Fruit fly (Drosophila melanogaster) whole organism, embryonic: Measurements from ENCODE around the gene CG15014.
A peak's percentile ranks its signal among the peaks of the same experiment; 100 is the strongest.

Experiments
- ATbp ChIP-seq: fragments of 200-800 bp; sonication (Bioruptor generic); optimal IDR thresholded peaks from 2 replicates; lab custom pipeline; 2017; ENCODE audit warnings: missing biosample characterization, mild to moderate bottlenecking, missing genetic modification characterization, missing genetic modification reagents
- Adf1 ChIP-seq: fragments of 200-800 bp; sonication (Bioruptor generic); IDR thresholded peaks from 2 replicates; pipeline ENCODE4 v1.3.6; 2022; ENCODE audit warnings: missing biosample characterization, missing genetic modification characterization
- Asciz ChIP-seq: fragments of 200-800 bp; sonication (Bioruptor generic); optimal IDR thresholded peaks from 2 replicates; lab custom pipeline; 2017; ENCODE audit warnings: missing biosample characterization, mild to moderate bottlenecking, missing genetic modification characterization, missing genetic modification reagents
- Awh ChIP-seq: fragments of 200-800 bp; sonication (Bioruptor generic); IDR thresholded peaks from 2 replicates; pipeline ENCODE4, ENCODE4 v1.3.6; 2022; ENCODE audit warnings: missing biosample characterization, missing genetic modification characterization
- B-H2 ChIP-seq: fragments of 200-800 bp; sonication (Bioruptor generic); optimal IDR thresholded peaks from 2 replicates; lab custom pipeline; 2018; ENCODE audit warnings: missing biosample characterization, mild to moderate bottlenecking, missing genetic modification characterization
- Blimp-1 ChIP-seq: fragments of 200-800 bp; sonication (Bioruptor generic); optimal IDR thresholded peaks from 3 replicates; lab custom pipeline; 2018; ENCODE audit warnings: missing biosample characterization, missing genetic modification characterization, mild to moderate bottlenecking, moderate library complexity, missing genetic modification reagents
- CG1024 ChIP-seq: fragments of 200-800 bp; sonication (Bioruptor generic); IDR thresholded peaks from 2 replicates; pipeline ENCODE4 v1.3.6; 2022; ENCODE audit warnings: missing biosample characterization, missing genetic modification characterization
- CG11247 ChIP-seq: fragments of 200-800 bp; sonication (Bioruptor generic); IDR thresholded peaks from 2 replicates; pipeline ENCODE4 v1.3.6; 2022; ENCODE audit warnings: missing biosample characterization, missing genetic modification characterization
- CG11695 ChIP-seq: fragments of 200-800 bp; sonication (Bioruptor generic); IDR thresholded peaks from 3 replicates; pipeline ENCODE4 v1.3.6; 2022; ENCODE audit warnings: missing biosample characterization, missing genetic modification characterization
- CG12104 ChIP-seq: fragments of 200-800 bp; sonication (Bioruptor generic); optimal IDR thresholded peaks from 3 replicates; lab custom pipeline; 2016; ENCODE audit warnings: missing biosample characterization, missing genetic modification characterization
- CG14860 ChIP-seq: fragments of 200-800 bp; sonication (Bioruptor generic); IDR thresholded peaks from 3 replicates; pipeline ENCODE4 v1.3.6; 2022; ENCODE audit warnings: missing biosample characterization, missing genetic modification characterization; ENCODE audit not compliant: partially characterized antibody
- CG17186 ChIP-seq: fragments of 200-800 bp; sonication (Bioruptor generic); optimal IDR thresholded peaks from 3 replicates; lab custom pipeline; 2017; ENCODE audit warnings: missing biosample characterization, missing genetic modification reagents, missing genetic modification characterization
- CG17612 ChIP-seq: fragments of 200-800 bp; sonication (Bioruptor generic); IDR thresholded peaks from 2 replicates; pipeline ENCODE4 v1.3.6; 2022; ENCODE audit warnings: missing biosample characterization, missing genetic modification characterization
- CG2199 ChIP-seq: fragments of 200-800 bp; sonication (Bioruptor generic); IDR thresholded peaks from 3 replicates; pipeline ENCODE4 v1.3.6; 2022; ENCODE audit warnings: missing biosample characterization, missing genetic modification characterization
- CG3065 ChIP-seq: fragments of 200-800 bp; sonication (Bioruptor generic); optimal IDR thresholded peaks from 2 replicates; lab custom pipeline; 2016; ENCODE audit warnings: missing biosample characterization, missing genetic modification characterization
- CG31441 ChIP-seq: fragments of 200-800 bp; sonication (Bioruptor generic); IDR thresholded peaks from 2 replicates; pipeline ENCODE4 v1.3.6; 2022; ENCODE audit warnings: missing biosample characterization, missing genetic modification characterization
- CG32772 ChIP-seq: fragments of 200-800 bp; sonication (Bioruptor generic); IDR thresholded peaks from 2 replicates; pipeline ENCODE4 v1.3.6; 2022; ENCODE audit warnings: missing biosample characterization, missing genetic modification characterization
- CG34224 ChIP-seq: fragments of 200-800 bp; sonication (Bioruptor generic); IDR thresholded peaks from 3 replicates; pipeline ENCODE4 v1.3.6; 2022; ENCODE audit warnings: missing biosample characterization, missing genetic modification characterization; ENCODE audit not compliant: partially characterized antibody
- CG4360 ChIP-seq: fragments of 200-800 bp; sonication (Bioruptor generic); IDR thresholded peaks from 2 replicates; pipeline ENCODE4 v1.3.6; 2022; ENCODE audit warnings: missing biosample characterization, missing genetic modification characterization
- CG5953 ChIP-seq: fragments of 200-800 bp; sonication (Bioruptor generic); IDR thresholded peaks from 2 replicates; pipeline ENCODE4 v1.3.6; 2022; ENCODE audit warnings: missing biosample characterization, missing genetic modification characterization
- CG6654 ChIP-seq: fragments of 200-800 bp; sonication (Bioruptor generic); optimal IDR thresholded peaks from 2 replicates; lab custom pipeline; 2017; ENCODE audit warnings: missing biosample characterization, mild to moderate bottlenecking, missing genetic modification characterization
- CG6791 ChIP-seq: fragments of 200-800 bp; sonication (Bioruptor generic); IDR thresholded peaks from 3 replicates; pipeline ENCODE4 v1.3.6; 2022; ENCODE audit warnings: missing biosample characterization, missing genetic modification characterization; ENCODE audit not compliant: partially characterized antibody
- CG7987 ChIP-seq: fragments of 200-800 bp; sonication (Bioruptor generic); optimal IDR thresholded peaks from 2 replicates; lab custom pipeline; 2018; ENCODE audit warnings: missing biosample characterization, mild to moderate bottlenecking, missing genetic modification characterization, moderate library complexity
- CG8089 ChIP-seq: fragments of 200-800 bp; sonication (Bioruptor generic); optimal IDR thresholded peaks from 3 replicates; lab custom pipeline; 2016; ENCODE audit warnings: missing biosample characterization, missing genetic modification characterization
- CG8924 ChIP-seq: fragments of 200-800 bp; optimal IDR thresholded peaks from 3 replicates; lab custom pipeline; 2019; ENCODE audit warnings: missing biosample characterization, mild to moderate bottlenecking, missing genetic modification characterization, moderate library complexity
- D19A ChIP-seq: fragments of 200-800 bp; optimal IDR thresholded peaks from 3 replicates; lab custom pipeline; 2019; ENCODE audit warnings: missing biosample characterization, mild to moderate bottlenecking, missing genetic modification characterization, moderate library complexity
- Gsc ChIP-seq: fragments of 200-800 bp; sonication (Bioruptor generic); IDR thresholded peaks from 2 replicates; pipeline ENCODE4 v1.3.6; 2022; ENCODE audit warnings: missing biosample characterization, missing genetic modification characterization
- HmgZ ChIP-seq: fragments of 200-800 bp; sonication (Bioruptor generic); optimal IDR thresholded peaks from 2 replicates; lab custom pipeline; 2018; ENCODE audit warnings: missing biosample characterization, mild to moderate bottlenecking, missing genetic modification characterization
- Myb ChIP-seq: fragments of 200-800 bp; sonication (Bioruptor generic); optimal IDR thresholded peaks from 2 replicates; lab custom pipeline; 2016; ENCODE audit warnings: missing biosample characterization, missing genetic modification characterization
- Sry-β ChIP-seq: fragments of 200-800 bp; sonication (Bioruptor generic); optimal IDR thresholded peaks from 2 replicates; lab custom pipeline; 2018; ENCODE audit warnings: missing biosample characterization, mild to moderate bottlenecking, missing genetic modification characterization, moderate library complexity
- YL-1 ChIP-seq: fragments of 200-800 bp; sonication (Bioruptor generic); optimal IDR thresholded peaks from 3 replicates; lab custom pipeline; 2017; ENCODE audit warnings: missing biosample characterization, mild to moderate bottlenecking, missing genetic modification characterization
- ewg ChIP-seq: fragments of 200-800 bp; sonication (Bioruptor generic); optimal IDR thresholded peaks from 3 replicates; lab custom pipeline; 2017; ENCODE audit warnings: mild to moderate bottlenecking, missing biosample characterization, missing genetic modification reagents, missing genetic modification characterization
- fd102C ChIP-seq: fragments of 200-800 bp; sonication (Bioruptor generic); optimal IDR thresholded peaks from 2 replicates; lab custom pipeline; 2018; ENCODE audit warnings: missing biosample characterization, mild to moderate bottlenecking, missing genetic modification characterization, moderate library complexity
- ham ChIP-seq: fragments of 200-800 bp; sonication (Bioruptor generic); IDR thresholded peaks from 2 replicates; pipeline ENCODE4 v1.3.6; 2022; ENCODE audit warnings: missing biosample characterization, missing genetic modification characterization
- hb ChIP-seq: fragments of 200-800 bp; sonication (Bioruptor generic); IDR thresholded peaks from 3 replicates; pipeline ENCODE4 v1.3.6; 2022; ENCODE audit warnings: missing biosample characterization, missing genetic modification characterization; ENCODE audit not compliant: partially characterized antibody
- insv ChIP-seq, 2 experiments: fragments of 200-800 bp; sonication (Bioruptor generic); optimal IDR thresholded peaks; 3 replicates each; lab custom pipeline; 2016 to 2018; ENCODE audit warnings: missing biosample characterization in 2 of 2, missing genetic modification characterization in 2 of 2
- inv ChIP-seq: fragments of 200-800 bp; sonication (Bioruptor generic); IDR thresholded peaks from 2 replicates; pipeline ENCODE4 v1.3.6; 2022; ENCODE audit warnings: missing biosample characterization, missing genetic modification characterization; ENCODE audit not compliant: partially characterized antibody
- jing ChIP-seq: fragments of 200-800 bp; sonication (Bioruptor generic); optimal IDR thresholded peaks from 2 replicates; lab custom pipeline; 2018; ENCODE audit warnings: missing biosample characterization, mild to moderate bottlenecking, missing genetic modification characterization
- lab ChIP-seq: fragments of 200-800 bp; sonication (Bioruptor generic); optimal IDR thresholded peaks from 3 replicates; lab custom pipeline; 2017; ENCODE audit warnings: missing biosample characterization, missing genetic modification characterization, mild to moderate bottlenecking, moderate library complexity, missing genetic modification reagents
- lbe ChIP-seq: fragments of 200-800 bp; sonication (Bioruptor generic); optimal IDR thresholded peaks from 2 replicates; lab custom pipeline; 2016; ENCODE audit warnings: missing biosample characterization, mild to moderate bottlenecking, missing genetic modification characterization
- lilli ChIP-seq: fragments of 200-800 bp; sonication (Bioruptor generic); optimal IDR thresholded peaks from 3 replicates; lab custom pipeline; 2016; ENCODE audit warnings: missing biosample characterization, missing genetic modification characterization
- lov ChIP-seq, 2 experiments: fragments of 200-800 bp in 1 of 2; fragments of >200 bp in 1 of 2; sonication (Bioruptor generic) in 1 of 2; IDR thresholded peaks in 1 of 2; optimal IDR thresholded peaks in 1 of 2; 2 replicates in 1 of 2; 3 replicates in 1 of 2; pipeline versions ENCODE4 v1.3.6 to Lab custom; 2017 to 2022; ENCODE audit warnings: missing biosample characterization in 1 of 2, missing genetic modification characterization in 1 of 2
- pita ChIP-seq: fragments of 200-800 bp; sonication (Bioruptor generic); optimal IDR thresholded peaks from 2 replicates; lab custom pipeline; 2017; ENCODE audit warnings: missing biosample characterization, mild to moderate bottlenecking, missing genetic modification characterization
- pum ChIP-seq: fragments of 200-800 bp; sonication (Bioruptor generic); optimal IDR thresholded peaks from 2 replicates; lab custom pipeline; 2016; ENCODE audit warnings: missing biosample characterization, missing genetic modification characterization
- schlank ChIP-seq: fragments of 200-800 bp; sonication (Bioruptor generic); optimal IDR thresholded peaks from 2 replicates; lab custom pipeline; 2018; ENCODE audit warnings: missing biosample characterization, mild to moderate bottlenecking, missing genetic modification characterization
- sd ChIP-seq: fragments of 200-800 bp; sonication (Bioruptor generic); optimal IDR thresholded peaks from 3 replicates; lab custom pipeline; 2018; ENCODE audit warnings: missing biosample characterization, mild to moderate bottlenecking, missing genetic modification characterization, moderate library complexity
- sens ChIP-seq: fragments of 200-800 bp; sonication (Bioruptor generic); peaks from one replicate; lab custom pipeline; 2016; ENCODE audit warnings: missing biosample characterization, missing genetic modification characterization
- twi ChIP-seq: fragments of 200-800 bp; optimal IDR thresholded peaks from 2 replicates; lab custom pipeline; 2019; ENCODE audit warnings: missing biosample characterization, mild to moderate bottlenecking, missing genetic modification characterization, moderate library complexity
- zf30C ChIP-seq: fragments of 200-800 bp; sonication (Bioruptor generic); optimal IDR thresholded peaks from 3 replicates; lab custom pipeline; 2018; ENCODE audit warnings: missing biosample characterization, mild to moderate bottlenecking, missing genetic modification characterization

Gene CG15014

DNA sequence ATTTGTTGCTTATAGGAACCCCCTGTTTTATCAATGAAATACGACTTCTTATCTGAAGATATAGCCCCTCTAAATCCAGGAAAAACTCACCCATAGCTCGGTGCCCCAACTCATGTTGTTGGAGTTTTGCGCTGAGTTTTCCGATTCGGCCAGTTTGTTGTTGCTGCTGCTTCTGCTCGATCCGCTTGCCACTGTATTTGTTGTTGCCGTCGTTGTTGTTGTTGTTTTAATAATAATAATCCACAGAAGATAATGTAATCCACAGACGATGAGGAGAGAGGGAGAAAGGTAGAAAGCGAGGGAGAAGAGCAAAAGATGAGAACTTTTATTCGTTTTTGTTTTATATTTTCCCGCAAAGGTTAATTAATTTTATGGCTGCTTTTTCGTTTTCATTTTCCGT is 40.9 kb upstream of the CG15014 start:
- TF ChIP-seq sens (GFP tag; lab: Kevin White, UChicago) (peak; percentile 41), CG3065 (GFP tag; lab: Kevin White, UChicago) (no peak), Awh (GFP tag; lab: Robert Waterston, UW) (no peak), CG4360 (peak; percentile 93), Blimp-1 (GFP tag; lab: Kevin White, UChicago) (peak; percentile 44), CG11247 (GFP tag; lab: Robert Waterston, UW) (no peak), Adf1 (GFP tag; lab: Robert Waterston, UW) (no peak), CG2199 (GFP tag; lab: Robert Waterston, UW) (peak; percentile 45; the same call in 2 of the 3 replicates), Sry-β (no peak), pita (GFP tag; lab: Kevin White, UChicago) (no peak), HmgZ (no peak), Asciz (GFP tag; lab: Kevin White, UChicago) (no peak), sd (tag; lab: Kevin White, UChicago) (no peak), CG1024 (no peak)

DNA sequence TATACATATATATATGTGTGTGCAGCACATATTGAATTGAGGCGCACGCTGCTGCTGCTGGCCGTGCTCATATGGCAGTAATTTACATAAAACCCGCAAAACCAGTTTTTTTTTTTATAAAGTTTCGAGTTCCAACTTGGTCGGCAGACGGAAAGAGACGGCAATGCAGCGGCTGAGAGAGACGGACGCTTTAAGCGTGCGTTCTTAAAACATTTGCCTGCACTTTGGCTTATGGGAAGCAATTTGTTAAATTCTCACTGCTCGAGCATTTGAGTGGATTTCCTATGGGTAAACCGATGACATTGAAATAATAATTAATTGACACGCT is 38.3 kb upstream of the CG15014 start:
- TF ChIP-seq Gsc (GFP tag; lab: Robert Waterston, UW) (no peak), jing (GFP tag; lab: Kevin White, UChicago) (no peak), lbe (GFP tag; lab: Kevin White, UChicago) (peak; percentile 37), CG6654 (GFP tag; lab: Kevin White, UChicago) (no peak), CG8924 (no peak), CG4360 (no peak), CG17186 (no peak), CG6791 (GFP tag; lab: Robert Waterston, UW) (no peak), Myb (GFP tag; lab: Kevin White, UChicago) (no peak), YL-1 (no peak), CG7987 (GFP tag; lab: Kevin White, UChicago) (no peak), CG12104 (GFP tag; lab: Kevin White, UChicago) (no peak), CG2199 (GFP tag; lab: Robert Waterston, UW) (0 out of 3 replicates have a peak, but pooled peaks have one; percentile 68), zf30C (GFP tag; lab: Kevin White, UChicago) (no peak), CG14860 (GFP tag; lab: Robert Waterston, UW) (no peak), CG8089 (GFP tag; lab: Kevin White, UChicago) (no peak), schlank (tag; lab: Kevin White, UChicago) (no peak), lilli (GFP tag; lab: Kevin White, UChicago) (no peak), hb (GFP tag; lab: Robert Waterston, UW) (no peak), insv (GFP tag; optimal IDR thresholded peaks at IDR 0.05; lab: Kevin White, UChicago) (peak in 1 of 2 experiments; percentile 47), CG34224 (0 out of 3 replicates have a peak, but pooled peaks have one; percentile 2), ewg (GFP tag; lab: Kevin White, UChicago) (no peak), pum (no peak), CG17612 (GFP tag; lab: Robert Waterston, UW) (no peak), ATbp (no peak), lab (GFP tag; lab: Kevin White, UChicago) (no peak), twi (tag; lab: Kevin White, UChicago) (no peak), lov (optimal IDR thresholded peaks at IDR 0.05; lab: Kevin White, UChicago) (no peak), lov (GFP tag; IDR thresholded peaks at IDR 0.05; lab: Robert Waterston, UW) (no peak), D19A (tag; lab: Kevin White, UChicago) (no peak), ham (GFP tag; lab: Robert Waterston, UW) (no peak), inv (GFP tag; lab: Robert Waterston, UW) (no peak), B-H2 (no peak), CG31441 (GFP tag; lab: Robert Waterston, UW) (no peak), CG11695 (GFP tag; lab: Robert Waterston, UW) (no peak), CG32772 (no peak), Adf1 (GFP tag; lab: Robert Waterston, UW) (no peak), fd102C (GFP tag; lab: Kevin White, UChicago) (no peak), CG5953 (GFP tag; lab: Robert Waterston, UW) (no peak)
